Worm (Caenorhabditis elegans) whole organism, mixed stage, embryonic: Measurements from ENCODE around the gene Y51H7C.41.

Source experiments
- M03D4.4 ChIP-seq: sonication (generic microtip); optimal IDR thresholded peaks from 2 replicates; lab custom pipeline; 2017; ENCODE audit warnings: mild to moderate bottlenecking, missing genetic modification characterization, missing compliant biosample characterization
- bed-3 ChIP-seq: fragments of 200-800 bp; sonication (Bioruptor generic); optimal IDR thresholded peaks from 3 replicates; lab custom pipeline; 2018; ENCODE audit warnings: mild to moderate bottlenecking, missing genetic modification characterization, moderate library complexity, missing compliant biosample characterization
- blmp-1 ChIP-seq: fragments of 150-350 bp; optimal IDR thresholded peaks from 2 replicates; lab custom pipeline; 2014; ENCODE audit warnings: missing biosample characterization, missing genetic modification characterization
- ceh-39 ChIP-seq: fragments of 150-350 bp; optimal IDR thresholded peaks from 2 replicates; lab custom pipeline; 2014; ENCODE audit warnings: missing biosample characterization, missing genetic modification characterization
- ceh-83 ChIP-seq: fragments of 200-800 bp; sonication (Bioruptor generic); optimal IDR thresholded peaks from 2 replicates; lab custom pipeline; 2018; ENCODE audit warnings: mild to moderate bottlenecking, missing genetic modification characterization, missing compliant biosample characterization
- ces-1 ChIP-seq: fragments of 150-350 bp; optimal IDR thresholded peaks from 2 replicates; lab custom pipeline; 2014; ENCODE audit warnings: missing biosample characterization, missing genetic modification reagents, missing genetic modification characterization
- cnd-1 ChIP-seq: fragments of 200-800 bp; sonication (Bioruptor generic); optimal IDR thresholded peaks from 2 replicates; lab custom pipeline; 2018; ENCODE audit warnings: mild to moderate bottlenecking, missing genetic modification characterization, missing compliant biosample characterization
- drap-1 ChIP-seq: fragments of 200-800 bp; sonication (Bioruptor generic); optimal IDR thresholded peaks from 3 replicates; lab custom pipeline; 2018; ENCODE audit warnings: mild to moderate bottlenecking, missing genetic modification characterization, missing compliant biosample characterization
- elt-1 ChIP-seq: sonication (generic microtip); optimal IDR thresholded peaks from 2 replicates; lab custom pipeline; 2017; ENCODE audit warnings: missing genetic modification characterization, mild to moderate bottlenecking, missing compliant biosample characterization, antibody characterized with exemption, moderate library complexity, borderline replicate concordance; ENCODE audit not compliant: insufficient read depth
- elt-3 ChIP-seq: fragments of 150-350 bp; optimal IDR thresholded peaks from 2 replicates; lab custom pipeline; 2014; ENCODE audit warnings: missing biosample characterization, missing genetic modification characterization
- flh-1 ChIP-seq: fragments of 200-800 bp; sonication (Bioruptor generic); optimal IDR thresholded peaks from 2 replicates; lab custom pipeline; 2018; ENCODE audit warnings: mild to moderate bottlenecking, missing genetic modification characterization, moderate library complexity, missing compliant biosample characterization
- ham-2 ChIP-seq: fragments of 200-800 bp; sonication (Bioruptor generic); optimal IDR thresholded peaks from 2 replicates; lab custom pipeline; 2018; ENCODE audit warnings: mild to moderate bottlenecking, missing genetic modification characterization, missing compliant biosample characterization
- lin-13 ChIP-seq: fragments of 150-350 bp; optimal IDR thresholded peaks from 2 replicates; lab custom pipeline; 2014; ENCODE audit warnings: missing biosample characterization, missing genetic modification characterization
- lin-32 ChIP-seq: fragments of 200-800 bp; sonication (Bioruptor generic); optimal IDR thresholded peaks from 2 replicates; lab custom pipeline; 2018; ENCODE audit warnings: mild to moderate bottlenecking, missing genetic modification characterization, missing compliant biosample characterization
- lsy-2 ChIP-seq: fragments of 150-350 bp; optimal IDR thresholded peaks from 2 replicates; lab custom pipeline; 2014; ENCODE audit warnings: missing biosample characterization, missing genetic modification characterization
- mep-1 ChIP-seq: fragments of 150-350 bp; optimal IDR thresholded peaks from 2 replicates; lab custom pipeline; 2017; ENCODE audit warnings: missing biosample characterization, missing genetic modification reagents, missing genetic modification characterization, inconsistent platforms
- mls-2 ChIP-seq: sonication (generic microtip); optimal IDR thresholded peaks from 2 replicates; lab custom pipeline; 2016; ENCODE audit warnings: mild to moderate bottlenecking, missing genetic modification characterization, moderate library complexity, missing compliant biosample characterization
- nhr-12 ChIP-seq: fragments of 150-350 bp; optimal IDR thresholded peaks from 2 replicates; lab custom pipeline; 2014; ENCODE audit warnings: missing biosample characterization, missing genetic modification characterization
- nhr-2 ChIP-seq: fragments of 150-350 bp; optimal IDR thresholded peaks from 2 replicates; lab custom pipeline; 2014; ENCODE audit warnings: missing biosample characterization, missing genetic modification characterization
- nhr-237 ChIP-seq: fragments of 150-350 bp; optimal IDR thresholded peaks from 2 replicates; lab custom pipeline; 2014; ENCODE audit warnings: missing biosample characterization, missing genetic modification characterization
- nhr-28 ChIP-seq: fragments of 150-350 bp; optimal IDR thresholded peaks from 2 replicates; lab custom pipeline; 2014; ENCODE audit warnings: missing biosample characterization, missing genetic modification characterization
- nhr-76 ChIP-seq: sonication (generic microtip); optimal IDR thresholded peaks from 2 replicates; lab custom pipeline; 2017; ENCODE audit warnings: missing biosample characterization, missing genetic modification characterization
- pha-4 ChIP-seq: fragments of 150-350 bp; optimal IDR thresholded peaks from 2 replicates; lab custom pipeline; 2018; ENCODE audit warnings: missing biosample characterization, missing genetic modification reagents, missing genetic modification characterization
- sem-2 ChIP-seq: fragments of 200-800 bp; sonication (Bioruptor generic); optimal IDR thresholded peaks from 2 replicates; lab custom pipeline; 2018; ENCODE audit warnings: mild to moderate bottlenecking, missing genetic modification characterization, missing compliant biosample characterization
- snpc-4 ChIP-seq: fragments of 150-350 bp; optimal IDR thresholded peaks from 2 replicates; lab custom pipeline; 2014; ENCODE audit warnings: missing biosample characterization, missing genetic modification characterization
- sptf-1 ChIP-seq: sonication (generic microtip); optimal IDR thresholded peaks from 2 replicates; lab custom pipeline; 2017; ENCODE audit warnings: mild to moderate bottlenecking, missing genetic modification characterization, moderate library complexity, missing compliant biosample characterization
- tbx-8 ChIP-seq: fragments of 200-800 bp; sonication (Bioruptor generic); optimal IDR thresholded peaks from 2 replicates; lab custom pipeline; 2018; ENCODE audit warnings: mild to moderate bottlenecking, missing genetic modification characterization, moderate library complexity, missing compliant biosample characterization
- unc-120 ChIP-seq: sonication (generic microtip); optimal IDR thresholded peaks from 2 replicates; lab custom pipeline; 2017; ENCODE audit warnings: missing genetic modification characterization, missing compliant biosample characterization; ENCODE audit not compliant: poor library complexity, severe bottlenecking
- unc-39 ChIP-seq: fragments of 150-350 bp; optimal IDR thresholded peaks from 2 replicates; lab custom pipeline; 2014; ENCODE audit warnings: missing biosample characterization, missing genetic modification characterization
- unc-62 ChIP-seq: fragments of 150-350 bp; optimal IDR thresholded peaks from 2 replicates; lab custom pipeline; 2014; ENCODE audit warnings: missing biosample characterization, missing genetic modification reagents, missing genetic modification characterization
- zip-8 ChIP-seq: fragments of 150-350 bp; optimal IDR thresholded peaks from 2 replicates; lab custom pipeline; 2014; ENCODE audit warnings: missing biosample characterization, missing genetic modification characterization
- ztf-11 ChIP-seq: fragments of 150-350 bp; optimal IDR thresholded peaks from 2 replicates; lab custom pipeline; 2014; ENCODE audit warnings: missing biosample characterization, missing genetic modification characterization

Y51H7C.41 gene

ce11 chrII:1419994-1420393 lies 16.9 kb downstream of the Y51H7C.41 start:
- TF ChIP-seq M03D4.4 (tag; lab: Kevin White, UChicago) (no peak), tbx-8 (GFP tag; lab: Kevin White, UChicago) (no peak), unc-62 (no peak), ham-2 (GFP tag; lab: Kevin White, UChicago) (no peak), lsy-2 (no peak), ceh-39 (tag; lab: Kevin White, UChicago) (no peak), unc-39 (tag; lab: Kevin White, UChicago) (no peak), nhr-2 (tag; lab: Kevin White, UChicago) (no peak), lin-13 (tag; lab: Kevin White, UChicago) (no peak), pha-4 (tag; lab: Kevin White, UChicago) (no peak), nhr-28 (tag; lab: Kevin White, UChicago) (no peak), elt-1 (tag; lab: Kevin White, UChicago) (no peak), elt-3 (tag; lab: Kevin White, UChicago) (no peak), ces-1 (GFP tag; lab: Kevin White, UChicago) (no peak), sptf-1 (tag; lab: Kevin White, UChicago) (no peak), drap-1 (GFP tag; lab: Kevin White, UChicago) (no peak), nhr-237 (tag; lab: Kevin White, UChicago) (no peak)

- TF ChIP-seq flh-1 (no peak), cnd-1 (tag; lab: Kevin White, UChicago) (no peak), ces-1 (GFP tag; lab: Kevin White, UChicago) (no peak), lin-32 (GFP tag; lab: Kevin White, UChicago) (no peak), blmp-1 (tag; lab: Kevin White, UChicago) (no peak), snpc-4 (no peak), ztf-11 (tag; lab: Kevin White, UChicago) (no peak), lsy-2 (no peak), ham-2 (GFP tag; lab: Kevin White, UChicago) (no peak), bed-3 (GFP tag; lab: Kevin White, UChicago) (no peak), zip-8 (tag; lab: Kevin White, UChicago) (no peak), mep-1 (tag; lab: Kevin White, UChicago) (no peak), unc-120 (tag; lab: Kevin White, UChicago) (no peak), sem-2 (GFP tag; lab: Kevin White, UChicago) (no peak), ceh-39 (tag; lab: Kevin White, UChicago) (no peak), ceh-83 (GFP tag; lab: Kevin White, UChicago) (no peak), lin-13 (tag; lab: Kevin White, UChicago) (no peak), mls-2 (tag; lab: Kevin White, UChicago) (no peak), nhr-237 (tag; lab: Kevin White, UChicago) (no peak), pha-4 (tag; lab: Kevin White, UChicago) (no peak)
Observed at ce11 chrII:1420806-1421463, 17.8 kb downstream of the Y51H7C.41 start.

- no peak for TF ChIP-seq nhr-28 (tag; lab: Kevin White, UChicago)
- no peak for TF ChIP-seq elt-1 (tag; lab: Kevin White, UChicago)
- no peak for TF ChIP-seq unc-39 (tag; lab: Kevin White, UChicago)
- no peak for TF ChIP-seq nhr-12 (tag; lab: Kevin White, UChicago)
- no peak for TF ChIP-seq lin-13 (tag; lab: Kevin White, UChicago)
- no peak for TF ChIP-seq nhr-237 (tag; lab: Kevin White, UChicago)
- no peak for TF ChIP-seq lin-32 (GFP tag; lab: Kevin White, UChicago)
- TF ChIP-seq ztf-11 (tag; lab: Kevin White, UChicago): no peak
- TF ChIP-seq flh-1: no peak
- no peak for TF ChIP-seq lsy-2
- TF ChIP-seq elt-3 (tag; lab: Kevin White, UChicago): no peak
- TF ChIP-seq sem-2 (GFP tag; lab: Kevin White, UChicago): no peak
- TF ChIP-seq pha-4 (tag; lab: Kevin White, UChicago): no peak
- TF ChIP-seq, all 35 proteins: peak for 0
Observed at ce11 chrII:1423660-1424059, 20.5 kb downstream of the Y51H7C.41 start, which contains the start of gene Y51H7C.10. TSS of gene Y51H7C.10 (minus strand) at chrII:1423760.

ce11 chrII:1436715-1437114 lies 33.6 kb downstream of the Y51H7C.41 start:
- TF ChIP-seq sptf-1 (tag; lab: Kevin White, UChicago): no peak
- TF ChIP-seq tbx-8 (GFP tag; lab: Kevin White, UChicago): no peak
- no peak for TF ChIP-seq flh-1
- no peak for TF ChIP-seq nhr-28 (tag; lab: Kevin White, UChicago)
- TF ChIP-seq ces-1 (GFP tag; lab: Kevin White, UChicago): no peak
- no peak for TF ChIP-seq pha-4 (tag; lab: Kevin White, UChicago)
- TF ChIP-seq lin-13 (tag; lab: Kevin White, UChicago): no peak
- TF ChIP-seq nhr-12 (tag; lab: Kevin White, UChicago): no peak
- TF ChIP-seq drap-1 (GFP tag; lab: Kevin White, UChicago): no peak
- TF ChIP-seq cnd-1 (tag; lab: Kevin White, UChicago): no peak
- no peak for TF ChIP-seq nhr-76 (tag; lab: Kevin White, UChicago)
